Fruit fly (Drosophila melanogaster): ENCODE results near the gene LManI.
A peak's percentile ranks its signal among the peaks of the same experiment; 100 is the strongest.

Gene LManI

dm6 chr2L:10476879-10477278 is 19.8 kb upstream of the LManI start, which contains the start of gene RluA-2:
RluA-2 (plus strand) TSS chr2L:10477073.
- TF ChIP-seq CG17806 (tag; optimal IDR thresholded peaks at IDR 0.05) = no peak
- TF ChIP-seq fd96Ca (GFP tag; IDR thresholded peaks at IDR 0.05) = no peak
- no peak for TF ChIP-seq CG8301 (tag; optimal IDR thresholded peaks at IDR 0.05)
- no peak for TF ChIP-seq CG8159 (tag; optimal IDR thresholded peaks at IDR 0.05)
- TF ChIP-seq Ets98B (GFP tag; IDR thresholded peaks at IDR 0.05) = no peak
- no peak for TF ChIP-seq Pif1A (GFP tag; optimal IDR thresholded peaks at IDR 0.05)
- no peak for TF ChIP-seq CG14655 (GFP tag; optimal IDR thresholded peaks at IDR 0.05)
- no peak for TF ChIP-seq CG10348 (GFP tag; IDR thresholded peaks at IDR 0.05)
- TF ChIP-seq Pif1B (GFP tag; optimal IDR thresholded peaks at IDR 0.05) = no peak
- no peak for TF ChIP-seq CG9948 (tag; optimal IDR thresholded peaks at IDR 0.05)
- no peak for TF ChIP-seq CG32121 (GFP tag; IDR thresholded peaks at IDR 0.05)
- TF ChIP-seq CG12605 (GFP tag; IDR thresholded peaks at IDR 0.05) = no peak
- no peak for TF ChIP-seq CG4496 (GFP tag; IDR thresholded peaks at IDR 0.05)
- TF ChIP-seq CG15710 (tag; optimal IDR thresholded peaks at IDR 0.05) = no peak

- TF ChIP-seq EcR (GFP tag; optimal IDR thresholded peaks at IDR 0.05) (no peak), CG32121 (GFP tag; IDR thresholded peaks at IDR 0.05) (no peak), CG9948 (tag; optimal IDR thresholded peaks at IDR 0.05) (no peak), Pif1B (GFP tag; optimal IDR thresholded peaks at IDR 0.05) (no peak), CG4496 (GFP tag; IDR thresholded peaks at IDR 0.05) (no peak), CG17806 (tag; optimal IDR thresholded peaks at IDR 0.05) (no peak), fd96Ca (GFP tag; IDR thresholded peaks at IDR 0.05) (no peak), rn (GFP tag; IDR thresholded peaks at IDR 0.05) (no peak), CG12605 (GFP tag; IDR thresholded peaks at IDR 0.05) (no peak)
Measured at dm6 chr2L:10474815-10475214, 17.8 kb upstream of the LManI start.

DNA sequence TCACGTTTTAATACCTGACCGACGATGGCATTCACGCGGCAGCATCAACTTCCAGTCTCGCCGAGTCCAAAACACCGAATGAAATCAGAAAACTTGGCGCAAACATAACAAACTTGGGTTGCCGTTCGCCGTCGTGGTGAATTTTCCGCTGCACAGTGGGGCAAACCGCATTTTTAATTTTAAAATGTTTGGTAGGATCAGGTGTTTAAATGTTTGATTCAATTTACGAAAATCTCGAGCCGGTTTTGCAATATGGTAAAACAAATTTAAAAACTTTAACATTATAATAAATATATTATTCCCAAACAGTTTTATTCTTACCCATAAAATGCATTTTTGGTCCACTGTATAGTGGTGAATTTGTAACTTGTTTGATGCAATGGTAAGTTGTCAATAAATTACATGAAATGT is 17.2 kb upstream of the LManI start, which contains the start of gene RluA-1:
Gene RluA-1 (minus strand): TSS at position 82 of the 411 bp plus-strand sequence.
- TF ChIP-seq CG13204 (GFP tag; optimal IDR thresholded peaks at IDR 0.05) (no peak), CG14655 (GFP tag; optimal IDR thresholded peaks at IDR 0.05) (peak; percentile 99), CG10348 (GFP tag; IDR thresholded peaks at IDR 0.05) (peak; percentile 86), CG32121 (GFP tag; IDR thresholded peaks at IDR 0.05) (peak; percentile 99), fd96Ca (GFP tag; IDR thresholded peaks at IDR 0.05) (peak; percentile 99), CG17806 (tag; optimal IDR thresholded peaks at IDR 0.05) (peak; percentile 98), CG34367 (tag; optimal IDR thresholded peaks at IDR 0.05) (peak; percentile 96), Pif1B (GFP tag; optimal IDR thresholded peaks at IDR 0.05) (peak; percentile 98), gl (tag; optimal IDR thresholded peaks at IDR 0.05) (peak; percentile 92), D1 (tag; optimal IDR thresholded peaks at IDR 0.05) (peak; percentile 95), CG4496 (GFP tag; IDR thresholded peaks at IDR 0.05) (peak; percentile 99), EcR (GFP tag; optimal IDR thresholded peaks at IDR 0.05) (no peak), rn (GFP tag; IDR thresholded peaks at IDR 0.05) (peak; percentile 96), CG15710 (tag; optimal IDR thresholded peaks at IDR 0.05) (peak; percentile 97), CG12605 (GFP tag; IDR thresholded peaks at IDR 0.05) (peak; percentile 98), Ets98B (GFP tag; IDR thresholded peaks at IDR 0.05) (peak; percentile 99), Pif1A (GFP tag; optimal IDR thresholded peaks at IDR 0.05) (peak; percentile 92), Snoo (tag; optimal IDR thresholded peaks at IDR 0.05) (peak; percentile 85), CG9948 (tag; optimal IDR thresholded peaks at IDR 0.05) (peak; percentile 98), CG8301 (tag; optimal IDR thresholded peaks at IDR 0.05) (peak; percentile 98), CG8159 (tag; optimal IDR thresholded peaks at IDR 0.05) (peak; percentile 98)

DNA sequence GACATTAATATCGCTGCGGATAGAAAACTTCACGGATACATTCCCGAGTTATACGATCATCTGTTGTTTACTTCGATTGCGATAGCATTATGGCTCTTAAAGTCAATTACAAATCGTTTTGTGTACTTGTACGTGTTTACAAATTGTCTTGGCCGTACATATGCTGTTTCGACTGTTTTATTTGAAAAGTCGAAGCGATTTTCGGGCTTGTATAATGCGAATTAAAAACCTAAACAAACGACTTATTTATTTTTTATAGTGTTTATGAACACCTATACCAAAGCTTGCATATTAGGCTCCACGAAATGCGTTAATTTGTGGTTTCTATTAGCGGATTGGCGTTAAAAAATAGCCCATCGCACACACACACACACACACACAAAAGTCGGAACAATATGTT is 15.2 kb upstream of the LManI start:
- no peak for TF ChIP-seq Ets98B (GFP tag; IDR thresholded peaks at IDR 0.05)
- TF ChIP-seq EcR (GFP tag; optimal IDR thresholded peaks at IDR 0.05) = no peak
- no peak for TF ChIP-seq CG8159 (tag; optimal IDR thresholded peaks at IDR 0.05)
- TF ChIP-seq fd96Ca (GFP tag; IDR thresholded peaks at IDR 0.05) = no peak
- no peak for TF ChIP-seq Pif1A (GFP tag; optimal IDR thresholded peaks at IDR 0.05)
- no peak for TF ChIP-seq CG15710 (tag; optimal IDR thresholded peaks at IDR 0.05)
- no peak for TF ChIP-seq CG34367 (tag; optimal IDR thresholded peaks at IDR 0.05)
- no peak for TF ChIP-seq CG13204 (GFP tag; optimal IDR thresholded peaks at IDR 0.05)
- TF ChIP-seq Snoo (tag; optimal IDR thresholded peaks at IDR 0.05) = no peak
- TF ChIP-seq CG8301 (tag; optimal IDR thresholded peaks at IDR 0.05) = no peak
- no peak for TF ChIP-seq CG10348 (GFP tag; IDR thresholded peaks at IDR 0.05)
- no peak for TF ChIP-seq CG12605 (GFP tag; IDR thresholded peaks at IDR 0.05)

dm6 chr2L:10470211-10470610 is 13.2 kb upstream of the LManI start:
- TF ChIP-seq CG32121 (GFP tag; IDR thresholded peaks at IDR 0.05) (0 out of 2 replicates have a peak, but pooled peaks have one; percentile 11), gl (tag; optimal IDR thresholded peaks at IDR 0.05) (no peak)

DNA sequence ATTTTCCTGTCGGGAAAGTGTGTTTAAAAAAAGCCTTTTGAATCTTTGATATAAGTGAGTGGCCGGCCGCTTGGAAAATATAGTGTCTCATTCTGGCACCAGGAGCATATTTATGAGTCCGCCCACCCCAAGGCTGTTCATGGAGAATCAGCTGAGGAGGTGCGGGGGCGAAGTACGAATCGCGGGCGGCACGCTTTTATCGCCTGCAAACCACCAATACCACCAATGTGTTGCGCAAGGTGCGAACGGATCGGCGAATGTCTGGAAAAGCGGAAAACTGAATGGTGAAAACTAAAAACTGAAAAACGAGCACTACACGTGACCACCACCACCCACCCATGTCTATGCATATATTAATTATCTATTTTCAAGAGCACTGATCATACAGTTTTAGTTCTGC is 11.9 kb upstream of the LManI start:
- TF ChIP-seq D1 (tag; optimal IDR thresholded peaks at IDR 0.05) (no peak), CG32121 (GFP tag; IDR thresholded peaks at IDR 0.05) (no peak), fd96Ca (GFP tag; IDR thresholded peaks at IDR 0.05) (no peak), CG14655 (GFP tag; optimal IDR thresholded peaks at IDR 0.05) (no peak), Ets98B (GFP tag; IDR thresholded peaks at IDR 0.05) (no peak), rn (GFP tag; IDR thresholded peaks at IDR 0.05) (no peak), CG34367 (tag; optimal IDR thresholded peaks at IDR 0.05) (no peak), CG8159 (tag; optimal IDR thresholded peaks at IDR 0.05) (no peak), CG13204 (GFP tag; optimal IDR thresholded peaks at IDR 0.05) (no peak), gl (tag; optimal IDR thresholded peaks at IDR 0.05) (no peak), EcR (GFP tag; optimal IDR thresholded peaks at IDR 0.05) (no peak), CG4496 (GFP tag; IDR thresholded peaks at IDR 0.05) (no peak), CG12605 (GFP tag; IDR thresholded peaks at IDR 0.05) (no peak), Pif1B (GFP tag; optimal IDR thresholded peaks at IDR 0.05) (no peak), CG8301 (tag; optimal IDR thresholded peaks at IDR 0.05) (no peak)

All from whole organism, pupa.